Fruit fly (Drosophila melanogaster) whole organism, pupa: Measurements from ENCODE around the gene CG42763.

Experiments used
- CG10348 ChIP-seq: fragments of 200-800 bp; sonication (Bioruptor generic); IDR thresholded peaks from 2 replicates; pipeline ENCODE4 v1.3.6; 2022; ENCODE audit warnings: missing biosample characterization, missing genetic modification characterization
- CG13204 ChIP-seq: fragments of 200-800 bp; sonication (Bioruptor generic); optimal IDR thresholded peaks from 2 replicates; lab custom pipeline; 2018; ENCODE audit warnings: missing biosample characterization, mild to moderate bottlenecking, missing genetic modification characterization, moderate library complexity
- CG15710 ChIP-seq: fragments of 200-800 bp; sonication (Bioruptor generic); optimal IDR thresholded peaks from 2 replicates; lab custom pipeline; 2018; ENCODE audit warnings: missing biosample characterization, mild to moderate bottlenecking, missing genetic modification characterization, moderate library complexity
- CG4496 ChIP-seq: fragments of 200-800 bp; sonication (Bioruptor generic); IDR thresholded peaks from 3 replicates; pipeline ENCODE4 v1.3.6; 2022; ENCODE audit warnings: missing biosample characterization, missing genetic modification characterization
- CG8159 ChIP-seq: fragments of 200-800 bp; sonication (Bioruptor generic); optimal IDR thresholded peaks from 3 replicates; lab custom pipeline; 2018; ENCODE audit warnings: missing biosample characterization, mild to moderate bottlenecking, missing genetic modification characterization, moderate library complexity
- CG8301 ChIP-seq: fragments of 200-800 bp; sonication (Bioruptor generic); optimal IDR thresholded peaks from 2 replicates; lab custom pipeline; 2018; ENCODE audit warnings: missing biosample characterization, mild to moderate bottlenecking, missing genetic modification characterization
- Snoo ChIP-seq: fragments of 200-800 bp; sonication (Bioruptor generic); optimal IDR thresholded peaks from 3 replicates; lab custom pipeline; 2017; ENCODE audit warnings: missing biosample characterization, mild to moderate bottlenecking, missing genetic modification characterization, inconsistent platforms

dm6 chr2L:8095176-8095575 lies 49.7 kb downstream of the CG42763 start:
- TF ChIP-seq Snoo (peak; percentile 10), CG10348 (GFP tag; lab: Robert Waterston, UW) (no peak), CG8159 (tag; lab: Kevin White, UChicago) (no peak), CG13204 (GFP tag; lab: Kevin White, UChicago) (no peak), CG8301 (tag; lab: Kevin White, UChicago) (no peak), CG15710 (tag; lab: Kevin White, UChicago) (no peak), CG4496 (GFP tag; lab: Robert Waterston, UW) (no peak)
